Worm (Caenorhabditis elegans) whole organism, young adult: ENCODE measurements around the gene mrpl-36.

Experiments used
- C06A6.2 ChIP-seq: fragments of 200-800 bp; sonication (Bioruptor generic); conservative IDR thresholded peaks from 2 replicates; pipeline ENCODE4 v1.3.6; 2022; ENCODE audit warnings: missing genetic modification characterization, missing compliant biosample characterization
- F39B2.1 ChIP-seq: fragments of 200-800 bp; sonication (Bioruptor generic); IDR thresholded peaks from 2 replicates; pipeline ENCODE4 v1.3.6; 2022; ENCODE audit warnings: missing genetic modification reagents, missing genetic modification characterization, missing compliant biosample characterization
- ZK185.1 ChIP-seq: sonication (generic microtip); optimal IDR thresholded peaks from 2 replicates; lab custom pipeline; 2016; ENCODE audit warnings: mild to moderate bottlenecking, missing genetic modification characterization, missing compliant biosample characterization; ENCODE audit not compliant: poor library complexity, severe bottlenecking
- ama-1 ChIP-seq, 3 experiments: fragments of 150-350 bp in 1 of 3; sonication (generic microtip) in 2 of 3; optimal IDR thresholded peaks; 2 replicates each; lab custom pipeline; 2014 to 2018; ENCODE audit warnings: missing biosample characterization in 2 of 3, missing genetic modification characterization in 2 of 3, missing genetic modification reagents in 2 of 3
- ccch-3 ChIP-seq: fragments of 200-800 bp; sonication (Bioruptor generic); optimal IDR thresholded peaks from 2 replicates; lab custom pipeline; 2018; ENCODE audit warnings: mild to moderate bottlenecking, missing genetic modification characterization, missing compliant biosample characterization
- ceh-27 ChIP-seq: fragments of 200-800 bp; sonication (Bioruptor generic); optimal IDR thresholded peaks from 2 replicates; lab custom pipeline; 2018; ENCODE audit warnings: mild to moderate bottlenecking, missing genetic modification characterization, moderate library complexity, missing compliant biosample characterization
- dpl-1 ChIP-seq: fragments of 150-350 bp; optimal IDR thresholded peaks from 2 replicates; lab custom pipeline; 2014; ENCODE audit warnings: missing biosample characterization, missing genetic modification reagents, missing genetic modification characterization
- egl-44 ChIP-seq: fragments of 200-800 bp; sonication (Bioruptor generic); IDR thresholded peaks from 2 replicates; pipeline ENCODE4 v1.3.6; 2022; ENCODE audit warnings: missing genetic modification reagents, missing genetic modification characterization, missing compliant biosample characterization
- gei-17 ChIP-seq: fragments of 200-800 bp; sonication (Bioruptor generic); optimal IDR thresholded peaks from 2 replicates; lab custom pipeline; 2018; ENCODE audit warnings: mild to moderate bottlenecking, missing genetic modification characterization, missing compliant biosample characterization
- him-1 ChIP-seq: sonication (generic microtip); optimal IDR thresholded peaks from 2 replicates; lab custom pipeline; 2016; ENCODE audit warnings: missing genotype, missing genetic modification reagents, missing genetic modification characterization, missing compliant biosample characterization
- nfya-2 ChIP-seq: fragments of 200-800 bp; sonication (Bioruptor generic); IDR thresholded peaks from 2 replicates; pipeline ENCODE4 v1.3.6; 2022; ENCODE audit warnings: missing genetic modification reagents, missing genetic modification characterization, missing compliant biosample characterization
- snpc-4 ChIP-seq, 5 experiments: fragments of 150-350 bp in 1 of 5; sonication (generic microtip) in 4 of 5; optimal IDR thresholded peaks; 2 replicates each; lab custom pipeline; 2014 to 2018; ENCODE audit warnings: missing genetic modification characterization in 5 of 5, missing biosample characterization in 3 of 5, antibody characterized with exemption in 2 of 5, mild to moderate bottlenecking in 2 of 5, missing compliant biosample characterization in 2 of 5, missing genotype in 2 of 5, moderate library complexity in 2 of 5, missing genetic modification reagents in 1 of 5

DNA sequence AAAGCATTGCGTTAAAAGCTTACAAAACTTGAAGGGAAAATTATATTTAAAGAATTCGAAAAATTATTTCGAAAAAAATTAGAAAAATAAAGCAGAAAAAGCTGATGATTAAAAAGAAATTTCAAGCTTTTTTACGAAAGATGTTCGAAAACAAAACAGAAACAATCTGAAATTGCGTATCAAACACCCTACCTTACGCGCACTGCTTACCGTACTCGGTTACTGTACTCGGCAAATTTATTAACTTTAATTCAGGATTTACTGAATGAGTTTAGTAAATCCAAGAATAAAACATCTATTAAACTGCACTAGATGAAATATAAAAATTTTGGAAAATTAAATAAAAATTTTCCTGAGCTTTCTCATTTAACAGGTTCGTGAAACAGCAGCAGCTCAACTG lies 14.6 kb upstream of the mrpl-36 start:
- TF ChIP-seq ceh-27 (GFP tag; lab: Kevin White, UChicago) (no peak), him-1 (tag; lab: Kevin White, UChicago) (no peak), ama-1 (optimal IDR thresholded peaks at IDR 0.05; lab: Kevin White, UChicago) (no peak), ama-1 (GFP tag; optimal IDR thresholded peaks at IDR 0.05; lab: Kevin White, UChicago) (no peak), nfya-2 (no peak), dpl-1 (GFP tag; lab: Kevin White, UChicago) (no peak), ccch-3 (GFP tag; lab: Kevin White, UChicago) (no peak), egl-44 (GFP tag; lab: Robert Waterston, UW) (no peak), F39B2.1 (GFP tag; lab: Robert Waterston, UW) (no peak), C06A6.2 (no peak), gei-17 (no peak), ZK185.1 (tag; lab: Kevin White, UChicago) (no peak), snpc-4 (GFP tag; optimal IDR thresholded peaks at IDR 0.05; lab: Kevin White, UChicago) (no peak), snpc-4 (tag; optimal IDR thresholded peaks at IDR 0.05; lab: Kevin White, UChicago) (no peak)
